Fruit fly (Drosophila melanogaster) whole organism, pupa: ENCODE measurements around the gene Mrgn1.

Experiments used
- CG10348 ChIP-seq: fragments of 200-800 bp; sonication (Bioruptor generic); IDR thresholded peaks from 2 replicates; pipeline ENCODE4 v1.3.6; 2022; ENCODE audit warnings: missing biosample characterization, missing genetic modification characterization
- CG13204 ChIP-seq: fragments of 200-800 bp; sonication (Bioruptor generic); optimal IDR thresholded peaks from 2 replicates; lab custom pipeline; 2018; ENCODE audit warnings: missing biosample characterization, mild to moderate bottlenecking, missing genetic modification characterization, moderate library complexity
- CG14655 ChIP-seq: fragments of 200-800 bp; sonication (Bioruptor generic); optimal IDR thresholded peaks from 3 replicates; lab custom pipeline; 2017; ENCODE audit warnings: mild to moderate bottlenecking, missing biosample characterization, missing genetic modification reagents, missing genetic modification characterization
- CG15710 ChIP-seq: fragments of 200-800 bp; sonication (Bioruptor generic); optimal IDR thresholded peaks from 2 replicates; lab custom pipeline; 2018; ENCODE audit warnings: missing biosample characterization, mild to moderate bottlenecking, missing genetic modification characterization, moderate library complexity
- CG17806 ChIP-seq: fragments of 200-800 bp; sonication (Bioruptor generic); optimal IDR thresholded peaks from 2 replicates; lab custom pipeline; 2018; ENCODE audit warnings: missing biosample characterization, mild to moderate bottlenecking, missing genetic modification characterization, moderate library complexity
- CG32121 ChIP-seq: fragments of 200-800 bp; sonication (Bioruptor generic); IDR thresholded peaks from 2 replicates; pipeline ENCODE4 v1.3.6; 2022; ENCODE audit warnings: missing biosample characterization, missing genetic modification characterization
- CG34367 ChIP-seq: fragments of 200-800 bp; sonication (Bioruptor generic); optimal IDR thresholded peaks from 2 replicates; lab custom pipeline; 2018; ENCODE audit warnings: missing biosample characterization, mild to moderate bottlenecking, missing genetic modification characterization
- CG4496 ChIP-seq: fragments of 200-800 bp; sonication (Bioruptor generic); IDR thresholded peaks from 3 replicates; pipeline ENCODE4 v1.3.6; 2022; ENCODE audit warnings: missing biosample characterization, missing genetic modification characterization
- CG8159 ChIP-seq: fragments of 200-800 bp; sonication (Bioruptor generic); optimal IDR thresholded peaks from 3 replicates; lab custom pipeline; 2018; ENCODE audit warnings: missing biosample characterization, mild to moderate bottlenecking, missing genetic modification characterization, moderate library complexity
- CG8301 ChIP-seq: fragments of 200-800 bp; sonication (Bioruptor generic); optimal IDR thresholded peaks from 2 replicates; lab custom pipeline; 2018; ENCODE audit warnings: missing biosample characterization, mild to moderate bottlenecking, missing genetic modification characterization
- CG9948 ChIP-seq: fragments of 200-800 bp; sonication (Bioruptor generic); optimal IDR thresholded peaks from 2 replicates; lab custom pipeline; 2018; ENCODE audit warnings: missing biosample characterization, mild to moderate bottlenecking, missing genetic modification characterization, moderate library complexity
- D1 ChIP-seq: fragments of 200-800 bp; sonication (Bioruptor generic); optimal IDR thresholded peaks from 2 replicates; lab custom pipeline; 2018; ENCODE audit warnings: missing biosample characterization, mild to moderate bottlenecking, missing genetic modification characterization, moderate library complexity
- EcR ChIP-seq: fragments of 200-800 bp; sonication (Bioruptor generic); optimal IDR thresholded peaks from 3 replicates; lab custom pipeline; 2019; ENCODE audit warnings: missing biosample characterization, missing genetic modification characterization, mild to moderate bottlenecking, moderate library complexity, missing genetic modification reagents
- Ets98B ChIP-seq: fragments of 200-800 bp; sonication (Bioruptor generic); IDR thresholded peaks from 2 replicates; pipeline ENCODE4 v1.3.6; 2022; ENCODE audit warnings: missing biosample characterization, missing genetic modification characterization
- Pif1A ChIP-seq: fragments of 200-800 bp; sonication (Bioruptor generic); optimal IDR thresholded peaks from 3 replicates; lab custom pipeline; 2016; ENCODE audit warnings: missing biosample characterization, missing genetic modification characterization
- Pif1B ChIP-seq: fragments of 200-800 bp; sonication (Bioruptor generic); optimal IDR thresholded peaks from 3 replicates; lab custom pipeline; 2016; ENCODE audit warnings: missing biosample characterization, missing genetic modification characterization
- Snoo ChIP-seq: fragments of 200-800 bp; sonication (Bioruptor generic); optimal IDR thresholded peaks from 3 replicates; lab custom pipeline; 2017; ENCODE audit warnings: missing biosample characterization, mild to moderate bottlenecking, missing genetic modification characterization, inconsistent platforms
- fd96Ca ChIP-seq: fragments of 200-800 bp; sonication (Bioruptor generic); IDR thresholded peaks from 3 replicates; pipeline ENCODE4 v1.3.6; 2022; ENCODE audit warnings: missing biosample characterization, missing genetic modification characterization
- gl ChIP-seq: fragments of 200-800 bp; sonication (Bioruptor generic); optimal IDR thresholded peaks from 2 replicates; lab custom pipeline; 2018; ENCODE audit warnings: missing biosample characterization, mild to moderate bottlenecking, missing genetic modification characterization

Mrgn1 gene

DNA sequence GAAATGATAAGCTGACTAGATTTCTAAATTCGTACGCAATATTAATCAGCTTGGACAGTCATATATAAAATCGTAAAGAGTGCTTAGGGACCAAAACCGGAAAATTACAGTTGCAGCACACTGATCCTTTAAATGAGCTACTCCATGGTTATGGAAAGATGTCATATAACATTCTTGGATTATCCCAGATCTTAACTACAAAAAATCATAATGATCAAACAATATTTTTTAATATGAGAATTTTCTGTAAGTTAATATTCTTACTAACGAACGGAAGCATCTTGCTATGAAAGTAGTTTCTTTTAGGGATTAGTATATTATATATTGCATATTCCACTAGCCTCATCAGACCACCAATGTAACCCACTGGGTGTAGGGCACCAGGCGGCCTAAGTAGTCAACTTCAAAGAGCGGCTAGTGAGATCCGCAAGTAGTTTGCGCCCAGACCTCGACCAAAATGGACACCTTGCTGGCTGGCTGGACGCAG, 45.3 kb downstream of the Mrgn1 start, which contains the start of gene CG11162:
TSS of gene CG11162 (plus strand) at position 437 of the 487 bp plus-strand sequence.
- TF ChIP-seq CG14655 (GFP tag; lab: Kevin White, UChicago) (no peak), EcR (GFP tag; lab: Kevin White, UChicago) (no peak), Pif1A (no peak), CG17806 (tag; lab: Kevin White, UChicago) (no peak), CG15710 (tag; lab: Kevin White, UChicago) (no peak), CG13204 (GFP tag; lab: Kevin White, UChicago) (no peak), gl (no peak), Snoo (tag; lab: Kevin White, UChicago) (no peak), CG8159 (tag; lab: Kevin White, UChicago) (no peak), D1 (no peak), Pif1B (GFP tag; lab: Kevin White, UChicago) (no peak), CG9948 (no peak), fd96Ca (GFP tag; lab: Robert Waterston, UW) (no peak), CG10348 (no peak), CG4496 (no peak), CG34367 (tag; lab: Kevin White, UChicago) (no peak)

DNA sequence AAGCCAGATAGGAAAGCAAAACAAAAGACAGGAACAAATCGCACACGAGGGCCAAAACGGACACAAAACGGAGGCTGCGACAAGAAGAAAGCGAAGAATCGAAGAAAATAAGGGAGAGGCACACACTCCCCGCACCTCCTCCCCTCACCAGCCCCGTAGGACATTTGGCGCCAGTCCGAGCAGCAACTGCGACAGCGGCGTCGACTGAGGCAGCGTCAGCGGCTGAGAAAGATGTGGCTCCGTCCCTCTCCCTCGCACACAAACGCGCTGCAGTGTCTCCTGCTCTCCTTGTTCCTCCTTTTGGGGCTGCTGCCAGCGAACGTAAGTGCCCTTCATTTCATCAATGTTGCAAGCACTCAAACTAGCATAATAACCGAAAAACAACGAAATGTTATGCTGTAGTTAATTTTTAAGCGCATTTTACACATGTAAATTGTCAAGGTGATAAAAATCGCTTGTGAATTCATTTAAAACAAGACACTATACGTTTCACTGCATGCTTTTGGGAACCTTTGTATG, 51.4 kb downstream of the Mrgn1 start:
- TF ChIP-seq CG4496 = 0 out of 3 replicates have a peak, but pooled peaks have one; percentile 16
- TF ChIP-seq CG10348 = no peak
- TF ChIP-seq, all 21 proteins: peak for 1

DNA sequence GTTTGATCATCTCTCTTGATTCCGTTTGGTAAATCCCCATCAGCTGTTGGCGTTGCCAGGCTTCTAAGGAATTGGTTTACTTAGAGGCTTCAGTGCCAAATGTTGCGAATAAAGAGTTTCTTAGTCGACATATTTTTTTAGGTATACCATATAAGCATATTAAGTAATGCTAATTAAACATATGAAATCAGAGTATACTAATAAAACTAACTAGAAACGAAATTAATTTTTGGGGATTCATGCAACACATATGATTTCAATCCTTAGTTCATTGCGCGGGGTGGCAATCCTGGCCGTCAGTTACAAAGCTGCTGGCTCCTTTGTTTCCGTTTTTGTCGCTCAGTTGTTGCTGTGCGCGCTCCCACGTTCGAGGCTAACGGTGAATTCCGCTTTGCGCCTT, 52.4 kb downstream of the Mrgn1 start, which contains the start of gene CG15760:
TSS of gene CG15760 (plus strand) at position 334 of the 400 bp plus-strand sequence.
- no peak for TF ChIP-seq CG32121 (GFP tag; lab: Robert Waterston, UW)
- no peak for TF ChIP-seq Ets98B (GFP tag; lab: Robert Waterston, UW)
- no peak for TF ChIP-seq CG15710 (tag; lab: Kevin White, UChicago)
- no peak for TF ChIP-seq gl
- TF ChIP-seq CG13204 (GFP tag; lab: Kevin White, UChicago) = no peak
- TF ChIP-seq CG34367 (tag; lab: Kevin White, UChicago) = no peak
- no peak for TF ChIP-seq CG10348
- no peak for TF ChIP-seq CG8301 (tag; lab: Kevin White, UChicago)
- no peak for TF ChIP-seq CG17806 (tag; lab: Kevin White, UChicago)
